Worm (Caenorhabditis elegans) whole organism, young adult: ENCODE measurements around the gene sre-52.

ENCODE experiments used
- B0019.2 ChIP-seq: fragments of 200-800 bp; sonication (Bioruptor generic); conservative IDR thresholded peaks from 2 replicates; pipeline ENCODE4 v1.3.6; 2022; ENCODE audit warnings: missing genetic modification reagents, missing genetic modification characterization, missing compliant biosample characterization
- C06A6.2 ChIP-seq: fragments of 200-800 bp; sonication (Bioruptor generic); conservative IDR thresholded peaks from 2 replicates; pipeline ENCODE4 v1.3.6; 2022; ENCODE audit warnings: missing genetic modification characterization, missing compliant biosample characterization
- C17E4.6 ChIP-seq: fragments of 200-800 bp; sonication (Bioruptor generic); IDR thresholded peaks from 2 replicates; pipeline ENCODE4 v1.3.6; 2022; ENCODE audit warnings: missing genetic modification reagents, missing genetic modification characterization, missing compliant biosample characterization
- D2030.7 ChIP-seq: fragments of 200-800 bp; sonication (Bioruptor generic); IDR thresholded peaks from 2 replicates; pipeline ENCODE4 v1.3.6; 2022; ENCODE audit warnings: missing genetic modification reagents, missing genetic modification characterization, missing compliant biosample characterization
- F22D6.2 ChIP-seq: sonication (generic microtip); optimal IDR thresholded peaks from 2 replicates; lab custom pipeline; 2016; ENCODE audit warnings: mild to moderate bottlenecking, missing genetic modification characterization, missing compliant biosample characterization
- F33H1.4 ChIP-seq: fragments of 200-800 bp; sonication (Bioruptor generic); IDR thresholded peaks from 2 replicates; pipeline ENCODE4 v1.3.6; 2022; ENCODE audit warnings: missing genetic modification reagents, missing genetic modification characterization, missing compliant biosample characterization
- F39B2.1 ChIP-seq: fragments of 200-800 bp; sonication (Bioruptor generic); IDR thresholded peaks from 2 replicates; pipeline ENCODE4 v1.3.6; 2022; ENCODE audit warnings: missing genetic modification reagents, missing genetic modification characterization, missing compliant biosample characterization
- F49E8.2 ChIP-seq: sonication (generic microtip); optimal IDR thresholded peaks from 3 replicates; lab custom pipeline; 2017; ENCODE audit warnings: missing genetic modification characterization, mild to moderate bottlenecking, missing compliant biosample characterization, antibody characterized with exemption, moderate library complexity; ENCODE audit not compliant: insufficient read depth
- F57C9.4 ChIP-seq: sonication (generic microtip); optimal IDR thresholded peaks from 2 replicates; lab custom pipeline; 2017; ENCODE audit warnings: mild to moderate bottlenecking, missing genetic modification characterization, missing compliant biosample characterization
- K11D2.4 ChIP-seq: fragments of 200-800 bp; sonication (Bioruptor generic); IDR thresholded peaks from 2 replicates; pipeline ENCODE4 v1.3.6; 2022; ENCODE audit warnings: missing genetic modification reagents, missing genetic modification characterization, missing compliant biosample characterization
- K12H6.12 ChIP-seq: fragments of 200-800 bp; sonication (Bioruptor generic); optimal IDR thresholded peaks from 2 replicates; lab custom pipeline; 2018; ENCODE audit warnings: mild to moderate bottlenecking, missing genetic modification characterization, missing compliant biosample characterization
- Y53F4B.3 ChIP-seq: fragments of 200-800 bp; sonication (Bioruptor generic); IDR thresholded peaks from 2 replicates; pipeline ENCODE4 v1.3.6; 2022; ENCODE audit warnings: missing genetic modification reagents, missing genetic modification characterization, missing compliant biosample characterization
- aptf-3 ChIP-seq: fragments of 200-800 bp; sonication (Bioruptor generic); IDR thresholded peaks from 2 replicates; pipeline ENCODE4 v1.3.6; 2022; ENCODE audit warnings: missing genetic modification characterization, missing compliant biosample characterization
- athp-1 ChIP-seq: sonication (generic microtip); optimal IDR thresholded peaks from 2 replicates; lab custom pipeline; 2017; ENCODE audit warnings: mild to moderate bottlenecking, missing genetic modification characterization, missing compliant biosample characterization
- attf-3 ChIP-seq: fragments of 200-800 bp; sonication (Bioruptor generic); conservative IDR thresholded peaks from 2 replicates; pipeline ENCODE4 v1.3.6; 2022; ENCODE audit warnings: missing genetic modification reagents, missing genetic modification characterization, missing compliant biosample characterization
- ceh-100 ChIP-seq: fragments of 200-800 bp; sonication (Bioruptor generic); IDR thresholded peaks from 2 replicates; pipeline ENCODE4 v1.3.6; 2022; ENCODE audit warnings: missing genetic modification reagents, missing genetic modification characterization, missing compliant biosample characterization
- ceh-27 ChIP-seq: fragments of 200-800 bp; sonication (Bioruptor generic); optimal IDR thresholded peaks from 2 replicates; lab custom pipeline; 2018; ENCODE audit warnings: mild to moderate bottlenecking, missing genetic modification characterization, moderate library complexity, missing compliant biosample characterization
- ceh-79 ChIP-seq: sonication (generic microtip); optimal IDR thresholded peaks from 2 replicates; lab custom pipeline; 2017; ENCODE audit warnings: mild to moderate bottlenecking, missing genetic modification characterization, missing compliant biosample characterization
- ceh-91 ChIP-seq: fragments of 200-800 bp; sonication (Bioruptor generic); IDR thresholded peaks from 2 replicates; pipeline ENCODE4 v1.3.6; 2022; ENCODE audit warnings: missing genetic modification reagents, missing genetic modification characterization, missing compliant biosample characterization
- egrh-3 ChIP-seq: fragments of 200-800 bp; sonication (Bioruptor generic); IDR thresholded peaks from 2 replicates; pipeline ENCODE4 v1.3.6; 2022; ENCODE audit warnings: missing genetic modification reagents, missing genetic modification characterization, missing compliant biosample characterization
- fkh-3 ChIP-seq: sonication (generic microtip); optimal IDR thresholded peaks from 2 replicates; lab custom pipeline; 2016; ENCODE audit warnings: mild to moderate bottlenecking, missing genetic modification characterization, missing compliant biosample characterization
- hlh-12 ChIP-seq: sonication (generic microtip); optimal IDR thresholded peaks from 2 replicates; lab custom pipeline; 2016; ENCODE audit warnings: missing genetic modification characterization, missing compliant biosample characterization
- hmg-1.2 ChIP-seq: fragments of 200-800 bp; sonication (Bioruptor generic); IDR thresholded peaks from 2 replicates; pipeline ENCODE4 v1.3.6; 2022; ENCODE audit warnings: missing genetic modification reagents, missing genetic modification characterization, missing compliant biosample characterization
- hmg-20 ChIP-seq: fragments of 200-800 bp; sonication (Bioruptor generic); IDR thresholded peaks from 2 replicates; pipeline ENCODE4 v1.3.6; 2022; ENCODE audit warnings: missing genetic modification reagents, missing genetic modification characterization, missing compliant biosample characterization
- hrde-1 ChIP-seq: sonication (generic microtip); optimal IDR thresholded peaks from 2 replicates; lab custom pipeline; 2016; ENCODE audit warnings: missing genetic modification characterization, mild to moderate bottlenecking, missing compliant biosample characterization, moderate library complexity, missing genotype, missing genetic modification reagents, borderline replicate concordance
- let-526 ChIP-seq: fragments of 200-800 bp; sonication (Bioruptor generic); IDR thresholded peaks from 2 replicates; pipeline ENCODE4 v1.3.6; 2022; ENCODE audit warnings: missing genetic modification reagents, missing genetic modification characterization, missing compliant biosample characterization
- lin-26 ChIP-seq: fragments of 200-800 bp; sonication (Bioruptor generic); IDR thresholded peaks from 2 replicates; pipeline ENCODE4 v1.3.6; 2022; ENCODE audit warnings: missing genetic modification reagents, missing genetic modification characterization, missing compliant biosample characterization
- lin-35 ChIP-seq, 3 experiments: fragments of 150-350 bp in 2 of 3; sonication (generic microtip) in 1 of 3; optimal IDR thresholded peaks; 2 replicates each; lab custom pipeline; 2014 to 2018; ENCODE audit warnings: missing biosample characterization in 3 of 3, missing genetic modification characterization in 3 of 3, missing genetic modification reagents in 3 of 3
- mcd-1 ChIP-seq: fragments of 200-800 bp; sonication (Bioruptor generic); IDR thresholded peaks from 2 replicates; pipeline ENCODE4 v1.3.6; 2022; ENCODE audit warnings: missing genetic modification reagents, missing genetic modification characterization, missing compliant biosample characterization
- mes-4 ChIP-seq: sonication (generic microtip); optimal IDR thresholded peaks from 2 replicates; lab custom pipeline; 2016; ENCODE audit warnings: missing genotype, missing genetic modification characterization, missing compliant biosample characterization
- mxl-1 ChIP-seq: sonication (generic microtip); optimal IDR thresholded peaks from 2 replicates; lab custom pipeline; 2016; ENCODE audit warnings: missing genetic modification characterization, missing compliant biosample characterization
- nfyb-1 ChIP-seq: fragments of 200-800 bp; sonication (Bioruptor generic); IDR thresholded peaks from 2 replicates; pipeline ENCODE4 v1.3.6; 2022; ENCODE audit warnings: missing genetic modification reagents, missing genetic modification characterization, missing compliant biosample characterization
- nhr-179 ChIP-seq: sonication (generic microtip); optimal IDR thresholded peaks from 2 replicates; lab custom pipeline; 2016; ENCODE audit warnings: mild to moderate bottlenecking, missing genetic modification characterization, missing compliant biosample characterization
- nhr-27 ChIP-seq: fragments of 200-800 bp; sonication (Bioruptor generic); optimal IDR thresholded peaks from 2 replicates; lab custom pipeline; 2018; ENCODE audit warnings: mild to moderate bottlenecking, missing genetic modification characterization, moderate library complexity, missing compliant biosample characterization
- nhr-80 ChIP-seq: sonication (generic microtip); optimal IDR thresholded peaks from 2 replicates; lab custom pipeline; 2016; ENCODE audit warnings: missing genetic modification characterization, missing compliant biosample characterization
- sdz-38 ChIP-seq: sonication (generic microtip); optimal IDR thresholded peaks from 2 replicates; lab custom pipeline; 2016; ENCODE audit warnings: missing genotype, missing genetic modification characterization, missing compliant biosample characterization
- snpc-3.4 ChIP-seq: sonication (generic microtip); optimal IDR thresholded peaks from 2 replicates; lab custom pipeline; 2017; ENCODE audit warnings: missing genetic modification characterization, mild to moderate bottlenecking, missing compliant biosample characterization, antibody characterized with exemption, moderate library complexity, missing genotype, missing genetic modification reagents
- snpc-4 ChIP-seq, 5 experiments: fragments of 150-350 bp in 1 of 5; sonication (generic microtip) in 4 of 5; optimal IDR thresholded peaks; 2 replicates each; lab custom pipeline; 2014 to 2018; ENCODE audit warnings: missing genetic modification characterization in 5 of 5, missing biosample characterization in 3 of 5, antibody characterized with exemption in 2 of 5, mild to moderate bottlenecking in 2 of 5, missing compliant biosample characterization in 2 of 5, missing genotype in 2 of 5, moderate library complexity in 2 of 5, missing genetic modification reagents in 1 of 5
- somi-1 ChIP-seq: fragments of 200-800 bp; sonication (Bioruptor generic); optimal IDR thresholded peaks from 2 replicates; lab custom pipeline; 2018; ENCODE audit warnings: mild to moderate bottlenecking, missing genetic modification characterization, missing compliant biosample characterization
- tbp1 ChIP-seq: fragments of 200-800 bp; sonication (Bioruptor generic); optimal IDR thresholded peaks from 2 replicates; lab custom pipeline; 2018; ENCODE audit warnings: mild to moderate bottlenecking, missing genetic modification characterization, missing compliant biosample characterization
- xnd-1 ChIP-seq: sonication (generic microtip); optimal IDR thresholded peaks from 2 replicates; lab custom pipeline; 2016; ENCODE audit warnings: missing genotype, missing genetic modification reagents, missing genetic modification characterization, missing compliant biosample characterization
- zfh-2 ChIP-seq: fragments of 200-800 bp; sonication (Bioruptor generic); conservative IDR thresholded peaks from 2 replicates; pipeline ENCODE4 v1.3.6; 2022; ENCODE audit warnings: missing genetic modification reagents, missing genetic modification characterization, missing compliant biosample characterization
- zim-3 ChIP-seq: sonication (generic microtip); optimal IDR thresholded peaks from 2 replicates; lab custom pipeline; 2017; ENCODE audit warnings: mild to moderate bottlenecking, missing genetic modification characterization, moderate library complexity, missing compliant biosample characterization
- ztf-18 ChIP-seq: sonication (generic microtip); optimal IDR thresholded peaks from 2 replicates; lab custom pipeline; 2016; ENCODE audit warnings: missing genotype, mild to moderate bottlenecking, missing genetic modification characterization, missing compliant biosample characterization
- ztf-26 ChIP-seq: sonication (generic microtip); optimal IDR thresholded peaks from 2 replicates; lab custom pipeline; 2017; ENCODE audit warnings: missing genetic modification characterization, missing compliant biosample characterization

The sre-52 gene

DNA sequence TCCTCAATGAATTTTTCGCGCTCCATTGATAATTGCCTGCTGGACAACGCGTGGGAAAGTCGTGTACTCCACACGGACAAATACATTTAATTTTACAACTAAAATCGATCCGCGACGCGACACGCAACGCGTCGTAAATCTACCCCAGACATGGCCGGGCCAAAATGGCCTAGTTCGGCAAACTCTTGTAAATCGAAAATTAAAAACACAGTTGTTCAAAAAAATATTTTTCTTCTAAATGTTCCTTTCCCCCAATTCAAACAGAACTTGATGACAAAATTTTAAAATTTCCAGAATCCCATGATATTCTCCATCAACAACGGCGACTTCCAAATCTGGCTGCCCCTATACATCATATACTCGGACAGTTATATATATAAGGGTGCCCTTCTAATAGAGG lies 6.5 kb upstream of the sre-52 start, which contains the start of gene sre-55:
Gene sre-55, plus strand, starts transcription at position 301 of the 400 bp plus-strand sequence.
- TF ChIP-seq ztf-26 (tag; lab: Kevin White, UChicago) = no peak
- TF ChIP-seq F57C9.4 (tag; lab: Kevin White, UChicago) = no peak
- TF ChIP-seq athp-1 (tag; lab: Kevin White, UChicago) = no peak

DNA sequence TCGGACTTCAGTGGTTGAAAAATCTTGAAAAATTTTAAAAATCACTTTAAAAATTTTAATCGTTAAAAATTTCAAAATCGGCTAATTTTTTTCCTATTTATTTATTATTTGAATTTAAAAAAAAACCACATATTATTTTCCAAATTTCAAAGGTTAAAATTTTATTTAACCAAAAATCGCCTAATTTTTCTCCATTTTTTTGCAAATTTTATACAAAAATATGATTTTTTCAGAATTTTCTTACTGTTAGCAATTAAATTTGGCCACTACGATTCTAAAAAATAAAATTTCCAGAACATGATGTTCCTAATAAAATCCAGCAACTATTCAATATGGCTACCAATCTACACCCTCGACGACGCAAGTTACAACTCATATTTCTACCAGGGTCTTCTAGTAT lies 2.9 kb upstream of the sre-52 start, which contains the start of gene sre-54:
Gene sre-54, plus strand, starts transcription at position 301 of the 400 bp plus-strand sequence.
- TF ChIP-seq zfh-2 (GFP tag; lab: Robert Waterston, UW) (no peak), F39B2.1 (GFP tag; lab: Robert Waterston, UW) (no peak)

DNA sequence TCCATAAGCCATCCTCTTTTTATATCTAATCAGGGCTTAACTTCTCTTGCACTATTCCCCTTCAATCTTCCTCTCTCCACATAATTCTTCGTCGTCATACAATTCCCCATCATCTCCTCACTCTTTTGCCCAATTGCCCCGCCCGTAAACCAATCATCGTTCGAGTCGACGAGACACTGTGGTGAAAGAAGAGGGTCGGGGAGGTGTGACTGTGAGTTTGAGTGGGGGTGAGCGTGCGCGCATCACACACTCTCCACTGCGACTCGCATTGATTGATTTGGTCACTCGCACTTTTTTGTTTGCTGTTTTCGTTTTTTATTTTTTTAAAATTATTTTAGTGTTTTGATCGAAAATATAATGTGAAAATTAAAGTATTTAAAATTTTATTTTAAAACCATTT lies 3.6 kb downstream of the sre-52 start:
- no peak for TF ChIP-seq let-526 (GFP tag; lab: Robert Waterston, UW)
- no peak for TF ChIP-seq Y53F4B.3 (GFP tag; lab: Robert Waterston, UW)
- TF ChIP-seq xnd-1 = no peak
- no peak for TF ChIP-seq fkh-3
- TF ChIP-seq ztf-18 = no peak
- TF ChIP-seq lin-35 (GFP tag; optimal IDR thresholded peaks at IDR 0.05; lab: Kevin White, UChicago) = peak in 1 of 3 experiments; percentile 10
- TF ChIP-seq K11D2.4 (GFP tag; lab: Robert Waterston, UW) = no peak
- no peak for TF ChIP-seq F33H1.4 (GFP tag; lab: Robert Waterston, UW)
- no peak for TF ChIP-seq C17E4.6 (GFP tag; lab: Robert Waterston, UW)
- TF ChIP-seq snpc-4 (GFP tag; optimal IDR thresholded peaks at IDR 0.05; lab: Kevin White, UChicago) = no peak
- peak in 2 of 4 experiments; percentile 13 to 37 for TF ChIP-seq snpc-4 (tag; optimal IDR thresholded peaks at IDR 0.05; lab: Kevin White, UChicago)
- TF ChIP-seq mcd-1 (GFP tag; lab: Robert Waterston, UW) = no peak; the same call in 1 of the 2 replicates
- no peak for TF ChIP-seq ceh-79 (tag; lab: Kevin White, UChicago)
- no peak for TF ChIP-seq D2030.7 (GFP tag; lab: Robert Waterston, UW)
- no peak for TF ChIP-seq F22D6.2
- TF ChIP-seq F39B2.1 (GFP tag; lab: Robert Waterston, UW) = no peak
- TF ChIP-seq sdz-38 (tag; lab: Kevin White, UChicago) = no peak
- TF ChIP-seq zim-3 (tag; lab: Kevin White, UChicago) = no peak
- no peak for TF ChIP-seq egrh-3
- no peak for TF ChIP-seq zfh-2 (GFP tag; lab: Robert Waterston, UW)
- TF ChIP-seq nfyb-1 (GFP tag; lab: Robert Waterston, UW) = peak; percentile 98
- TF ChIP-seq mes-4 (tag; lab: Kevin White, UChicago) = no peak
- no peak for TF ChIP-seq B0019.2 (GFP tag; lab: Robert Waterston, UW)
- TF ChIP-seq mxl-1 = no peak
- TF ChIP-seq hrde-1 (tag; lab: Kevin White, UChicago) = no peak
- no peak for TF ChIP-seq F49E8.2
- no peak for TF ChIP-seq aptf-3 (GFP tag; lab: Robert Waterston, UW)
- TF ChIP-seq ceh-91 (GFP tag; lab: Robert Waterston, UW) = no peak
- no peak for TF ChIP-seq C06A6.2 (GFP tag; lab: Robert Waterston, UW)
- TF ChIP-seq snpc-3.4 (tag; lab: Kevin White, UChicago) = no peak
- TF ChIP-seq nhr-27 (tag; lab: Kevin White, UChicago) = no peak
- TF ChIP-seq hmg-20 (GFP tag; lab: Robert Waterston, UW) = no peak
- TF ChIP-seq somi-1 (GFP tag; lab: Kevin White, UChicago) = no peak
- peak; percentile 56 for TF ChIP-seq ceh-27 (GFP tag; lab: Kevin White, UChicago)
- TF ChIP-seq nhr-80 (tag; lab: Kevin White, UChicago) = no peak
- TF ChIP-seq hmg-1.2 (GFP tag; lab: Robert Waterston, UW) = peak; percentile 90
- TF ChIP-seq lin-26 = no peak
- TF ChIP-seq attf-3 (GFP tag; lab: Robert Waterston, UW) = no peak
- no peak for TF ChIP-seq ceh-100
- TF ChIP-seq athp-1 (tag; lab: Kevin White, UChicago) = no peak
- no peak for TF ChIP-seq nhr-179
- TF ChIP-seq K12H6.12 = peak; percentile 0
- no peak for TF ChIP-seq tbp1 (GFP tag; lab: Kevin White, UChicago)
- TF ChIP-seq hlh-12 (tag; lab: Kevin White, UChicago) = no peak
